Fruit fly (Drosophila melanogaster) whole organism, prepupa: ENCODE results near the gene Spn28F.

Experiments
- Blimp-1 ChIP-seq: fragments of 200-800 bp; sonication (Bioruptor generic); optimal IDR thresholded peaks from 3 replicates; lab custom pipeline; 2017; ENCODE audit warnings: missing biosample characterization, missing genetic modification characterization, mild to moderate bottlenecking, moderate library complexity, missing genetic modification reagents
- CG10631 ChIP-seq: fragments of 200-800 bp; sonication (Bioruptor generic); optimal IDR thresholded peaks from 2 replicates; lab custom pipeline; 2016; ENCODE audit warnings: missing biosample characterization, missing genetic modification characterization
- CG10669 ChIP-seq: fragments of 200-800 bp; sonication (Bioruptor generic); optimal IDR thresholded peaks from 3 replicates; lab custom pipeline; 2018; ENCODE audit warnings: missing biosample characterization, mild to moderate bottlenecking, missing genetic modification characterization, moderate library complexity
- CG11294 ChIP-seq: fragments of 200-800 bp; sonication (Bioruptor generic); IDR thresholded peaks from 2 replicates; pipeline ENCODE4 v1.3.6; 2022; ENCODE audit warnings: missing biosample characterization, missing genetic modification characterization
- CG15336 ChIP-seq: fragments of 200-800 bp; sonication (Bioruptor generic); IDR thresholded peaks from 2 replicates; pipeline ENCODE4 v1.3.6; 2022; ENCODE audit warnings: missing biosample characterization, missing genetic modification characterization
- CG1621 ChIP-seq: fragments of 200-800 bp; sonication (Bioruptor generic); optimal IDR thresholded peaks from 3 replicates; lab custom pipeline; 2018; ENCODE audit warnings: missing biosample characterization, mild to moderate bottlenecking, missing genetic modification characterization
- CG16779 ChIP-seq: fragments of 200-800 bp; sonication (Bioruptor generic); optimal IDR thresholded peaks from 3 replicates; lab custom pipeline; 2017; ENCODE audit warnings: missing biosample characterization, mild to moderate bottlenecking, missing genetic modification characterization
- CG3032 ChIP-seq: fragments of 200-800 bp; optimal IDR thresholded peaks from 2 replicates; lab custom pipeline; 2019; ENCODE audit warnings: missing biosample characterization, mild to moderate bottlenecking, missing genetic modification characterization, moderate library complexity
- CG31627 ChIP-seq: fragments of 200-800 bp; sonication (Bioruptor generic); optimal IDR thresholded peaks from 3 replicates; lab custom pipeline; 2016; ENCODE audit warnings: missing biosample characterization, missing genetic modification characterization
- CG32006 ChIP-seq: fragments of 200-800 bp; sonication (Bioruptor generic); optimal IDR thresholded peaks from 3 replicates; lab custom pipeline; 2017; ENCODE audit warnings: missing biosample characterization, mild to moderate bottlenecking, missing genetic modification characterization
- CG34406 ChIP-seq: fragments of 200-800 bp; sonication (Bioruptor generic); optimal IDR thresholded peaks from 3 replicates; lab custom pipeline; 2016; ENCODE audit warnings: missing biosample characterization, missing genetic modification characterization
- CG4318 ChIP-seq: fragments of 200-800 bp; sonication (Bioruptor generic); optimal IDR thresholded peaks from 3 replicates; lab custom pipeline; 2017; ENCODE audit warnings: missing biosample characterization, mild to moderate bottlenecking, missing genetic modification characterization
- CG6163 ChIP-seq: fragments of 200-800 bp; sonication (Bioruptor generic); IDR thresholded peaks from 3 replicates; pipeline ENCODE4 v1.3.6; 2022; ENCODE audit warnings: missing biosample characterization, missing genetic modification characterization
- CG6276 ChIP-seq: fragments of 200-800 bp; sonication (Bioruptor generic); optimal IDR thresholded peaks from 2 replicates; lab custom pipeline; 2017; ENCODE audit warnings: missing biosample characterization, mild to moderate bottlenecking, missing genetic modification characterization
- CG6792 ChIP-seq: fragments of 200-800 bp; sonication (Bioruptor generic); optimal IDR thresholded peaks from 3 replicates; lab custom pipeline; 2016; ENCODE audit warnings: missing biosample characterization, missing genetic modification characterization
- CG6808 ChIP-seq: fragments of 200-800 bp; sonication (Bioruptor generic); optimal IDR thresholded peaks from 3 replicates; lab custom pipeline; 2017; ENCODE audit warnings: missing biosample characterization, missing genetic modification characterization, mild to moderate bottlenecking, moderate library complexity, missing genetic modification reagents
- CG6854 ChIP-seq: fragments of 200-800 bp; sonication (Bioruptor generic); optimal IDR thresholded peaks from 2 replicates; lab custom pipeline; 2017; ENCODE audit warnings: missing biosample characterization, mild to moderate bottlenecking, missing genetic modification characterization
- CG7368 ChIP-seq: fragments of 200-800 bp; sonication (Bioruptor generic); optimal IDR thresholded peaks from 3 replicates; lab custom pipeline; 2016; ENCODE audit warnings: missing biosample characterization, missing genetic modification characterization
- CG8119 ChIP-seq: fragments of 200-800 bp; sonication (Bioruptor generic); IDR thresholded peaks from 3 replicates; pipeline ENCODE4 v1.3.6; 2022; ENCODE audit warnings: missing biosample characterization, missing genetic modification characterization
- CG8319 ChIP-seq: fragments of 200-800 bp; sonication (Bioruptor generic); optimal IDR thresholded peaks from 3 replicates; lab custom pipeline; 2016; ENCODE audit warnings: missing biosample characterization, missing genetic modification characterization
- CG8632 ChIP-seq: fragments of 200-800 bp; sonication (Bioruptor generic); optimal IDR thresholded peaks from 3 replicates; lab custom pipeline; 2016; ENCODE audit warnings: missing biosample characterization, missing genetic modification characterization
- CG9139 ChIP-seq: fragments of 200-800 bp; sonication (Bioruptor generic); optimal IDR thresholded peaks from 3 replicates; lab custom pipeline; 2017; ENCODE audit warnings: missing biosample characterization, mild to moderate bottlenecking, missing genetic modification characterization
- Eip75B ChIP-seq: fragments of 200-800 bp; sonication (Bioruptor generic); optimal IDR thresholded peaks from 3 replicates; lab custom pipeline; 2016; ENCODE audit warnings: missing biosample characterization, missing genetic modification characterization
- Eip78C ChIP-seq: fragments of 200-800 bp; sonication (Bioruptor generic); peaks from one replicate; lab custom pipeline; 2016; ENCODE audit warnings: missing biosample characterization, missing genetic modification characterization
- Eip93F ChIP-seq: fragments of 200-800 bp; sonication (Bioruptor generic); optimal IDR thresholded peaks from 2 replicates; lab custom pipeline; 2016; ENCODE audit warnings: missing biosample characterization, mild to moderate bottlenecking, missing genetic modification characterization
- Ets21C ChIP-seq: fragments of 200-800 bp; sonication (Bioruptor generic); optimal IDR thresholded peaks from 3 replicates; lab custom pipeline; 2016; ENCODE audit warnings: missing biosample characterization, missing genetic modification characterization
- Ets96B ChIP-seq: fragments of 200-800 bp; optimal IDR thresholded peaks from 2 replicates; lab custom pipeline; 2019; ENCODE audit warnings: missing biosample characterization, mild to moderate bottlenecking, missing genetic modification characterization, moderate library complexity
- Hr38 ChIP-seq: sonication (Bioruptor generic); optimal IDR thresholded peaks from 2 replicates; lab custom pipeline; 2016; ENCODE audit warnings: missing biosample characterization, missing genetic modification characterization
- Hr39 ChIP-seq: fragments of 200-800 bp; sonication (Bioruptor generic); optimal IDR thresholded peaks from 2 replicates; lab custom pipeline; 2016; ENCODE audit warnings: missing biosample characterization, missing genetic modification characterization
- Hr4 ChIP-seq: fragments of 200-800 bp; sonication (Bioruptor generic); optimal IDR thresholded peaks from 3 replicates; lab custom pipeline; 2016; ENCODE audit warnings: missing biosample characterization, missing genetic modification characterization
- Lpt ChIP-seq: fragments of 200-800 bp; sonication (Bioruptor generic); optimal IDR thresholded peaks from 3 replicates; lab custom pipeline; 2016; ENCODE audit warnings: missing biosample characterization, missing genetic modification characterization
- OdsH ChIP-seq: fragments of 200-800 bp; sonication (Bioruptor generic); optimal IDR thresholded peaks from 3 replicates; lab custom pipeline; 2016; ENCODE audit warnings: missing biosample characterization, missing genetic modification characterization
- Smox ChIP-seq: fragments of 200-800 bp; sonication (Bioruptor generic); optimal IDR thresholded peaks from 3 replicates; lab custom pipeline; 2016; ENCODE audit warnings: missing biosample characterization, missing genetic modification characterization
- Sox15 ChIP-seq: fragments of 200-800 bp; sonication (Bioruptor generic); optimal IDR thresholded peaks from 3 replicates; lab custom pipeline; 2016; ENCODE audit warnings: missing biosample characterization, missing genetic modification characterization
- acj6 ChIP-seq: fragments of 200-800 bp; sonication (Bioruptor generic); optimal IDR thresholded peaks from 3 replicates; lab custom pipeline; 2016; ENCODE audit warnings: missing biosample characterization, missing genetic modification characterization
- dsx ChIP-seq: fragments of 200-800 bp; optimal IDR thresholded peaks from 3 replicates; lab custom pipeline; 2019; ENCODE audit warnings: missing biosample characterization, mild to moderate bottlenecking, missing genetic modification characterization, moderate library complexity; ENCODE audit not compliant: poor library complexity, severe bottlenecking
- eg ChIP-seq: fragments of 200-800 bp; sonication (Bioruptor generic); IDR thresholded peaks from 3 replicates; pipeline ENCODE4 v1.3.6; 2022; ENCODE audit warnings: missing biosample characterization, missing genetic modification characterization
- esn ChIP-seq: fragments of 200-800 bp; sonication (Bioruptor generic); optimal IDR thresholded peaks from 2 replicates; lab custom pipeline; 2016; ENCODE audit warnings: missing biosample characterization, mild to moderate bottlenecking, missing genetic modification characterization, moderate library complexity
- fd85E ChIP-seq: fragments of 200-800 bp; sonication (Bioruptor generic); optimal IDR thresholded peaks from 3 replicates; lab custom pipeline; 2016; ENCODE audit warnings: missing biosample characterization, missing genetic modification characterization
- net ChIP-seq: fragments of 200-800 bp; sonication (Bioruptor generic); optimal IDR thresholded peaks from 3 replicates; lab custom pipeline; 2016; ENCODE audit warnings: missing biosample characterization, missing genetic modification characterization
- pdm3 ChIP-seq: fragments of 200-800 bp; sonication (Bioruptor generic); optimal IDR thresholded peaks from 3 replicates; lab custom pipeline; 2016; ENCODE audit warnings: missing biosample characterization, missing genetic modification characterization
- salr ChIP-seq, 2 experiments: fragments of 200-800 bp; sonication (Bioruptor generic); optimal IDR thresholded peaks; 3 replicates each; lab custom pipeline; 2016 to 2018; ENCODE audit warnings: missing biosample characterization in 2 of 2, missing genetic modification characterization in 2 of 2, mild to moderate bottlenecking in 1 of 2
- spab ChIP-seq: fragments of 200-800 bp; sonication (Bioruptor generic); optimal IDR thresholded peaks from 2 replicates; lab custom pipeline; 2017; ENCODE audit warnings: missing biosample characterization, mild to moderate bottlenecking, missing genetic modification characterization, missing genetic modification reagents
- ss ChIP-seq, 2 experiments: fragments of 200-800 bp; sonication (Bioruptor generic); optimal IDR thresholded peaks; 2 replicates in 1 of 2; 3 replicates in 1 of 2; lab custom pipeline; 2017 to 2018; ENCODE audit warnings: mild to moderate bottlenecking in 2 of 2, missing biosample characterization in 2 of 2, missing genetic modification characterization in 2 of 2, moderate library complexity in 1 of 2
- svp ChIP-seq: fragments of 200-800 bp; sonication (Bioruptor generic); peaks from one replicate; lab custom pipeline; 2016; ENCODE audit warnings: missing biosample characterization, missing genetic modification characterization
- topi ChIP-seq: fragments of 200-800 bp; sonication (Bioruptor generic); optimal IDR thresholded peaks from 3 replicates; lab custom pipeline; 2016; ENCODE audit warnings: missing biosample characterization, missing genetic modification characterization

Spn28F gene

DNA sequence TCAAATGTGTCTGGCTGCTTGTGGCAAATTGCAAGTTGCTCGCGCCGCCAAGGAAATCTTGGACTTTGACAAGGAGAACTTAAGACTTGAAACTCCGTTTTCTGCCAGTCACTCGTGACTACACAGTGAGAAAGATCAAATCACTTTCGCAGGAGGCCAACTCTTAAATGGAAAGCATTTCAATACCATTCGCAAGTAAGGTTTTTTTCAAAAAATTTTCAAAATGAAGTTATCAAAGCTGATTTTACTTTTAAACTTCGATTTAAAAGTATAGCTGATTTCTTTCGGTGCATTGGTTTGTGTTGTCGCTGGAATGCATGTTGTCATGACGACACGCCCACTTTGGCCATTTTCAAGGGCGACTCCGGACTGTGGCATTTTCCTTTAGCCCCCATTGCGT lies 9.2 kb downstream of the Spn28F start (continued):
- TF ChIP-seq CG34406 (peak; percentile 72), Smox (GFP tag; lab: Kevin White, UChicago) (peak; percentile 49), Ets21C (GFP tag; lab: Kevin White, UChicago) (peak; percentile 46), fd85E (peak; percentile 7), CG1621 (peak; percentile 89), Hr4 (GFP tag; lab: Kevin White, UChicago) (peak; percentile 71), CG9139 (GFP tag; lab: Kevin White, UChicago) (peak; percentile 86), Blimp-1 (no peak)

- no peak for TF ChIP-seq net (GFP tag; lab: Kevin White, UChicago)
- no peak for TF ChIP-seq Hr38 (GFP tag; lab: Kevin White, UChicago)
- TF ChIP-seq dsx: no peak
- TF ChIP-seq acj6 (GFP tag; lab: Kevin White, UChicago): no peak
- peak; percentile 70 for TF ChIP-seq svp
- peak; percentile 26; the same call in 1 of the 3 replicates for TF ChIP-seq CG8119 (GFP tag; lab: Robert Waterston, UW)
- TF ChIP-seq CG6792 (GFP tag; lab: Kevin White, UChicago): no peak
- TF ChIP-seq eg (GFP tag; lab: Robert Waterston, UW): peak; percentile 36; the same call in 1 of the 3 replicates
- peak; percentile 3 for TF ChIP-seq CG10669 (GFP tag; lab: Kevin White, UChicago)
- peak; percentile 55; the same call in 2 of the 3 replicates for TF ChIP-seq CG6163 (GFP tag; lab: Robert Waterston, UW)
- no peak for TF ChIP-seq topi (GFP tag; lab: Kevin White, UChicago)
- peak; percentile 22 for TF ChIP-seq Eip78C (GFP tag; lab: Kevin White, UChicago)
- no peak for TF ChIP-seq CG11294 (GFP tag; lab: Robert Waterston, UW)
- TF ChIP-seq CG15336 (GFP tag; lab: Robert Waterston, UW): peak; percentile 24; the same call in 1 of the 2 replicates
- peak; percentile 15 for TF ChIP-seq spab (GFP tag; lab: Kevin White, UChicago)
- TF ChIP-seq Eip93F (GFP tag; lab: Kevin White, UChicago): no peak
- TF ChIP-seq Lpt (GFP tag; lab: Kevin White, UChicago): no peak
- TF ChIP-seq CG3032 (tag; lab: Kevin White, UChicago): no peak
- no peak for TF ChIP-seq CG10631 (GFP tag; lab: Kevin White, UChicago)
- TF ChIP-seq OdsH (GFP tag; lab: Kevin White, UChicago): peak; percentile 46
- TF ChIP-seq pdm3 (GFP tag; lab: Kevin White, UChicago): peak; percentile 7
- TF ChIP-seq Hr4 (GFP tag; lab: Kevin White, UChicago): no peak
- peak; percentile 3 for TF ChIP-seq Sox15 (GFP tag; lab: Kevin White, UChicago)
- TF ChIP-seq Eip75B: no peak
- TF ChIP-seq esn (GFP tag; lab: Kevin White, UChicago): peak; percentile 5
- TF ChIP-seq, all 60 proteins: peak for 12
Measured at dm6 chr2L:8230255-8230654, 11.3 kb downstream of the Spn28F start.

dm6 chr2L:8229628-8230027 lies 12.0 kb downstream of the Spn28F start:
- TF ChIP-seq Blimp-1 (peak; percentile 43), dsx (peak; percentile 71), CG10631 (GFP tag; lab: Kevin White, UChicago) (peak; percentile 32), CG8319 (peak; percentile 11), Ets96B (tag; lab: Kevin White, UChicago) (peak; percentile 59), CG16779 (tag; lab: Kevin White, UChicago) (no peak), net (GFP tag; lab: Kevin White, UChicago) (peak; percentile 56), CG6808 (GFP tag; lab: Kevin White, UChicago) (peak; percentile 34), CG32006 (GFP tag; lab: Kevin White, UChicago) (peak; percentile 32), Eip75B (peak; percentile 51), CG8632 (peak; percentile 52), Lpt (GFP tag; lab: Kevin White, UChicago) (no peak), Eip93F (GFP tag; lab: Kevin White, UChicago) (no peak), Hr38 (GFP tag; lab: Kevin White, UChicago) (no peak), CG4318 (GFP tag; lab: Kevin White, UChicago) (no peak), Eip78C (GFP tag; lab: Kevin White, UChicago) (peak; percentile 92), Sox15 (GFP tag; lab: Kevin White, UChicago) (peak; percentile 14), esn (GFP tag; lab: Kevin White, UChicago) (peak; percentile 73), CG15336 (GFP tag; lab: Robert Waterston, UW) (peak; percentile 73), salr (GFP tag; optimal IDR thresholded peaks at IDR 0.05; lab: Kevin White, UChicago) (peak; percentile 4 to 16), CG6854 (peak; percentile 8), CG31627 (GFP tag; lab: Kevin White, UChicago) (peak; percentile 67), CG7368 (GFP tag; lab: Kevin White, UChicago) (no peak), CG34406 (peak; percentile 46), Hr39 (GFP tag; lab: Kevin White, UChicago) (peak; percentile 69), ss (GFP tag; optimal IDR thresholded peaks at IDR 0.05; lab: Kevin White, UChicago) (peak; percentile 51 to 79), CG6276 (GFP tag; lab: Kevin White, UChicago) (no peak), CG6792 (GFP tag; lab: Kevin White, UChicago) (peak; percentile 53), CG3032 (tag; lab: Kevin White, UChicago) (peak; percentile 66), acj6 (GFP tag; lab: Kevin White, UChicago) (peak; percentile 31)
